Fruit fly (Drosophila melanogaster) whole organism, embryonic: ENCODE results near the gene CG17633.

Experiments
- Atf6 ChIP-seq: fragments of 200-800 bp; sonication (Bioruptor generic); IDR thresholded peaks from 2 replicates; pipeline ENCODE4 v1.3.6; 2022; ENCODE audit warnings: missing biosample characterization, missing genetic modification characterization
- CG11456 ChIP-seq: fragments of 200-800 bp; sonication (Bioruptor generic); IDR thresholded peaks from 3 replicates; pipeline ENCODE4 v1.3.6; 2022; ENCODE audit warnings: missing biosample characterization, missing genetic modification characterization
- CG12299 ChIP-seq: fragments of 200-800 bp; sonication (Bioruptor generic); optimal IDR thresholded peaks from 2 replicates; lab custom pipeline; 2018; ENCODE audit warnings: missing biosample characterization, mild to moderate bottlenecking, missing genetic modification characterization
- CG14014 ChIP-seq: fragments of 200-800 bp; sonication (Bioruptor generic); IDR thresholded peaks from 2 replicates; pipeline ENCODE4 v1.3.6; 2022; ENCODE audit warnings: missing biosample characterization, missing genetic modification characterization
- CG14710 ChIP-seq: fragments of 200-800 bp; sonication (Bioruptor generic); optimal IDR thresholded peaks from 3 replicates; lab custom pipeline; 2019; ENCODE audit warnings: missing biosample characterization, mild to moderate bottlenecking, missing genetic modification characterization, moderate library complexity
- CG15479 ChIP-seq: fragments of 200-800 bp; sonication (Bioruptor generic); optimal IDR thresholded peaks from 3 replicates; lab custom pipeline; 2019; ENCODE audit warnings: missing biosample characterization, mild to moderate bottlenecking, missing genetic modification characterization, moderate library complexity
- CG1603 ChIP-seq: fragments of 200-800 bp; sonication (Bioruptor generic); optimal IDR thresholded peaks from 2 replicates; lab custom pipeline; 2019; ENCODE audit warnings: missing biosample characterization, mild to moderate bottlenecking, missing genetic modification characterization, moderate library complexity
- CG17186 ChIP-seq: fragments of 200-800 bp; sonication (Bioruptor generic); optimal IDR thresholded peaks from 3 replicates; lab custom pipeline; 2017; ENCODE audit warnings: missing biosample characterization, missing genetic modification reagents, missing genetic modification characterization
- CG17385 ChIP-seq: fragments of 200-800 bp; sonication (Bioruptor generic); optimal IDR thresholded peaks from 3 replicates; lab custom pipeline; 2018; ENCODE audit warnings: missing biosample characterization, mild to moderate bottlenecking, missing genetic modification characterization
- CG17612 ChIP-seq: fragments of 200-800 bp; sonication (Bioruptor generic); IDR thresholded peaks from 2 replicates; pipeline ENCODE4 v1.3.6; 2022; ENCODE audit warnings: missing biosample characterization, missing genetic modification characterization
- CG17802 ChIP-seq: fragments of 200-800 bp; sonication (Bioruptor generic); optimal IDR thresholded peaks from 2 replicates; lab custom pipeline; 2018; ENCODE audit warnings: missing biosample characterization, mild to moderate bottlenecking, missing genetic modification characterization, moderate library complexity
- CG18262 ChIP-seq: fragments of 200-800 bp; optimal IDR thresholded peaks from 3 replicates; lab custom pipeline; 2019; ENCODE audit warnings: missing biosample characterization, mild to moderate bottlenecking, missing genetic modification characterization, moderate library complexity
- CG2202 ChIP-seq: fragments of 200-800 bp; sonication (Bioruptor generic); optimal IDR thresholded peaks from 2 replicates; lab custom pipeline; 2018; ENCODE audit warnings: missing biosample characterization, mild to moderate bottlenecking, missing genetic modification characterization
- CG3726 ChIP-seq: fragments of 200-800 bp; sonication (Bioruptor generic); IDR thresholded peaks from 3 replicates; pipeline ENCODE4, ENCODE4 v1.3.6; 2022; ENCODE audit warnings: missing biosample characterization, missing genetic modification characterization
- CG4282 ChIP-seq: fragments of 200-800 bp; sonication (Bioruptor generic); optimal IDR thresholded peaks from 2 replicates; lab custom pipeline; 2016; ENCODE audit warnings: missing biosample characterization, missing genetic modification characterization
- CG4617 ChIP-seq: fragments of 200-800 bp; sonication (Bioruptor generic); optimal IDR thresholded peaks from 3 replicates; lab custom pipeline; 2016; ENCODE audit warnings: missing biosample characterization, missing genetic modification characterization, borderline replicate concordance
- CG6175 ChIP-seq: fragments of 200-800 bp; sonication (Bioruptor generic); IDR thresholded peaks from 3 replicates; pipeline ENCODE4 v1.3.6; 2022; ENCODE audit warnings: missing biosample characterization, missing genetic modification characterization
- CG7271 ChIP-seq: fragments of 200-800 bp; sonication (Bioruptor generic); optimal IDR thresholded peaks from 2 replicates; lab custom pipeline; 2018; ENCODE audit warnings: missing biosample characterization, mild to moderate bottlenecking, missing genetic modification characterization, moderate library complexity
- CG7372 ChIP-seq: fragments of 200-800 bp; sonication (Bioruptor generic); IDR thresholded peaks from 2 replicates; pipeline ENCODE4 v1.3.6; 2022; ENCODE audit warnings: missing biosample characterization, missing genetic modification characterization
- CG7987 ChIP-seq: fragments of 200-800 bp; sonication (Bioruptor generic); optimal IDR thresholded peaks from 2 replicates; lab custom pipeline; 2018; ENCODE audit warnings: missing biosample characterization, mild to moderate bottlenecking, missing genetic modification characterization, moderate library complexity
- D ChIP-seq, 2 experiments: fragments of 200-800 bp in 1 of 2; fragments of >200 bp in 1 of 2; sonication (Bioruptor generic) in 1 of 2; optimal IDR thresholded peaks; 2 replicates in 1 of 2; 3 replicates in 1 of 2; lab custom pipeline; 2017; ENCODE audit warnings: mild to moderate bottlenecking in 1 of 2, missing biosample characterization in 1 of 2, missing genetic modification characterization in 1 of 2, missing genetic modification reagents in 1 of 2
- Elba2 ChIP-seq: fragments of 200-800 bp; sonication (Bioruptor generic); optimal IDR thresholded peaks from 3 replicates; lab custom pipeline; 2016; ENCODE audit warnings: missing biosample characterization, missing genetic modification characterization
- Hr39 ChIP-seq: fragments of >200 bp; optimal IDR thresholded peaks from 2 replicates; lab custom pipeline; 2017
- Lim3 ChIP-seq: fragments of 200-800 bp; sonication (Bioruptor generic); IDR thresholded peaks from 2 replicates; pipeline ENCODE4 v1.3.6; 2022; ENCODE audit warnings: missing biosample characterization, missing genetic modification characterization
- Lpt ChIP-seq: fragments of >200 bp; optimal IDR thresholded peaks from 2 replicates; lab custom pipeline; 2018; ENCODE audit warnings: missing biosample characterization, missing genetic modification characterization
- NC2β ChIP-seq: fragments of 200-800 bp; sonication (Bioruptor generic); optimal IDR thresholded peaks from 2 replicates; lab custom pipeline; 2016; ENCODE audit warnings: missing biosample characterization, missing genetic modification characterization
- NfI ChIP-seq: fragments of 200-800 bp; sonication (Bioruptor generic); optimal IDR thresholded peaks from 3 replicates; lab custom pipeline; 2018; ENCODE audit warnings: missing biosample characterization, mild to moderate bottlenecking, missing genetic modification characterization, moderate library complexity
- Oaz ChIP-seq: fragments of 200-800 bp; sonication (Bioruptor generic); IDR thresholded peaks from 2 replicates; pipeline ENCODE4 v1.3.6; 2022; ENCODE audit warnings: missing biosample characterization, missing genetic modification characterization
- Opbp ChIP-seq: fragments of 200-800 bp; sonication (Bioruptor generic); IDR thresholded peaks from 3 replicates; pipeline ENCODE4 v1.3.6; 2022; ENCODE audit warnings: missing biosample characterization, missing genetic modification characterization; ENCODE audit not compliant: partially characterized antibody
- Optix ChIP-seq: fragments of 200-800 bp; sonication (Bioruptor generic); IDR thresholded peaks from 3 replicates; pipeline ENCODE4 v1.3.6; 2022; ENCODE audit warnings: missing biosample characterization, missing genetic modification characterization
- abd-A ChIP-seq: fragments of 200-800 bp; sonication (Bioruptor generic); optimal IDR thresholded peaks from 3 replicates; lab custom pipeline; 2019; ENCODE audit warnings: missing biosample characterization, mild to moderate bottlenecking, missing genetic modification characterization, moderate library complexity
- ara ChIP-seq: fragments of 200-800 bp; sonication (Bioruptor generic); IDR thresholded peaks from 2 replicates; pipeline ENCODE4 v1.3.6; 2022; ENCODE audit warnings: missing biosample characterization, missing genetic modification characterization
- az2 ChIP-seq: fragments of 200-800 bp; sonication (Bioruptor generic); optimal IDR thresholded peaks from 3 replicates; lab custom pipeline; 2016; ENCODE audit warnings: missing biosample characterization, missing genetic modification characterization
- bcd ChIP-seq: fragments of 200-800 bp; sonication (Bioruptor generic); optimal IDR thresholded peaks from 2 replicates; lab custom pipeline; 2017; ENCODE audit warnings: missing biosample characterization, mild to moderate bottlenecking, missing genetic modification characterization
- cas ChIP-seq: fragments of 200-800 bp; sonication (Bioruptor generic); IDR thresholded peaks from 2 replicates; pipeline ENCODE4 v1.3.6; 2022; ENCODE audit warnings: missing biosample characterization, missing genetic modification characterization
- ci ChIP-seq: fragments of 200-800 bp; sonication (Bioruptor generic); IDR thresholded peaks from 3 replicates; pipeline ENCODE4 v1.3.6; 2022; ENCODE audit warnings: missing biosample characterization, missing genetic modification characterization
- eyg ChIP-seq: fragments of 200-800 bp; sonication (Bioruptor generic); optimal IDR thresholded peaks from 3 replicates; lab custom pipeline; 2016; ENCODE audit warnings: missing biosample characterization, missing genetic modification characterization
- fd96Cb ChIP-seq: fragments of 200-800 bp; sonication (Bioruptor generic); optimal IDR thresholded peaks from 2 replicates; lab custom pipeline; 2018; ENCODE audit warnings: missing biosample characterization, mild to moderate bottlenecking, missing genetic modification characterization, moderate library complexity
- gem ChIP-seq: fragments of 200-800 bp; sonication (Bioruptor generic); optimal IDR thresholded peaks from 2 replicates; lab custom pipeline; 2019; ENCODE audit warnings: missing biosample characterization, mild to moderate bottlenecking, missing genetic modification characterization, moderate library complexity
- grn ChIP-seq: fragments of 200-800 bp; sonication (Bioruptor generic); optimal IDR thresholded peaks from 3 replicates; lab custom pipeline; 2017; ENCODE audit warnings: missing biosample characterization, missing genetic modification characterization
- ind ChIP-seq: fragments of 200-800 bp; sonication (Bioruptor generic); optimal IDR thresholded peaks from 3 replicates; lab custom pipeline; 2016; ENCODE audit warnings: missing biosample characterization, missing genetic modification characterization
- mam ChIP-seq: fragments of 200-800 bp; sonication (Bioruptor generic); optimal IDR thresholded peaks from 3 replicates; lab custom pipeline; 2016; ENCODE audit warnings: missing biosample characterization, missing genetic modification characterization
- nerfin-1 ChIP-seq: fragments of 200-800 bp; sonication (Bioruptor generic); optimal IDR thresholded peaks from 3 replicates; lab custom pipeline; 2019; ENCODE audit warnings: missing biosample characterization, mild to moderate bottlenecking, missing genetic modification characterization, moderate library complexity
- org-1 ChIP-seq: fragments of 200-800 bp; sonication (Bioruptor generic); optimal IDR thresholded peaks from 2 replicates; lab custom pipeline; 2017; ENCODE audit warnings: missing biosample characterization, missing genetic modification characterization
- otp ChIP-seq: fragments of 200-800 bp; sonication (Bioruptor generic); IDR thresholded peaks from 3 replicates; pipeline ENCODE4, ENCODE4 v1.3.6; 2022; ENCODE audit warnings: missing biosample characterization, missing genetic modification characterization
- pfk ChIP-seq: fragments of 200-800 bp; sonication (Bioruptor generic); optimal IDR thresholded peaks from 2 replicates; lab custom pipeline; 2018; ENCODE audit warnings: missing biosample characterization, mild to moderate bottlenecking, missing genetic modification characterization, moderate library complexity
- sens-2 ChIP-seq: fragments of 200-800 bp; sonication (Bioruptor generic); IDR thresholded peaks from 2 replicates; pipeline ENCODE4 v1.3.6; 2022; ENCODE audit warnings: missing biosample characterization, missing genetic modification characterization
- sob ChIP-seq: fragments of 200-800 bp; sonication (Bioruptor generic); IDR thresholded peaks from 2 replicates; pipeline ENCODE4 v1.3.6; 2022; ENCODE audit warnings: missing biosample characterization, missing genetic modification characterization
- sqz ChIP-seq: fragments of 200-800 bp; sonication (Bioruptor generic); optimal IDR thresholded peaks from 3 replicates; lab custom pipeline; 2018; ENCODE audit warnings: missing biosample characterization, mild to moderate bottlenecking, missing genetic modification characterization
- ttk ChIP-seq: fragments of 200-800 bp; sonication (Bioruptor generic); IDR thresholded peaks from 2 replicates; pipeline ENCODE4 v2.1.2; 2022; ENCODE audit warnings: missing biosample characterization, missing genetic modification characterization
- zen2 ChIP-seq: fragments of 200-800 bp; sonication (Bioruptor generic); IDR thresholded peaks from 3 replicates; pipeline ENCODE4 v1.3.6; 2022; ENCODE audit warnings: missing biosample characterization, missing genetic modification characterization; ENCODE audit not compliant: partially characterized antibody

Gene CG17633

DNA sequence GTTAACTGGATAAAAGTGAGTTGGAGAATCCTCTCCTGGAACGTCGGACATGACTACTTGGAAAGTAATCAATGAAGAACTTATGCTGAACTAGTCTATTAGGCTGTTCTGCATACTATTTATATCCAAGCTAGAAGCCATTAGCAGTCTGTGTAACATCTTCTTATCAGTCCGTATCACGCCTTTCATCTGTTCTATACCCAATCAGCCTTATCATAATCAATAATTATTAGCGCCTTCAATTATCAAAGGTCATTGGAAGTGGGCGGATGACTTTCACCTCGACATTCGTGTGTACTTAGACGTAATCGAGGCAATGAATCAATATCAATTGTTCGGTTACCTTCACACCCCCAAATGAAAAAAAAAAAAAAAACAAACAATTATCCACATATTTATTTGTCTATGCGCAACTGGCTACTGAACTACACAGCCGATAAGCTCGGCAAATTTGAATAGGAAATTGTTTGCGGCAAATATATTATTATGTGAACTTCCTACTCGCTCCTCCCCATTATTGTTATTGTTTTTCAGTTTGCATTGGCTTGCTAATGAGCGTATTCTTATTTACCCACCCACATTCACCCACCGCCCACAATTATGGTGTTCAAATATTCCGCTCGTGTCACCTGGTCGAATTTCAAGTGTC, 6.2 kb downstream of the CG17633 start, which contains the start of the genes ppk11 and ppk16 (continued):
- TF ChIP-seq CG17186 (GFP tag; lab: Kevin White, UChicago) (no peak), ci (GFP tag; lab: Robert Waterston, UW) (0 out of 3 replicates have a peak, but pooled peaks have one; percentile 33), fd96Cb (tag; lab: Kevin White, UChicago) (peak; percentile 15), CG12299 (no peak), nerfin-1 (no peak), Opbp (no peak), NfI (GFP tag; lab: Kevin White, UChicago) (no peak), eyg (GFP tag; lab: Kevin White, UChicago) (no peak), bcd (GFP tag; lab: Kevin White, UChicago) (peak; percentile 10), CG17612 (GFP tag; lab: Robert Waterston, UW) (no peak), CG15479 (no peak), Optix (GFP tag; lab: Robert Waterston, UW) (no peak), CG17385 (GFP tag; lab: Kevin White, UChicago) (no peak), sqz (GFP tag; lab: Kevin White, UChicago) (no peak), CG11456 (no peak), Lim3 (GFP tag; lab: Robert Waterston, UW) (no peak), abd-A (tag; lab: Kevin White, UChicago) (no peak), CG7271 (no peak), Oaz (GFP tag; lab: Robert Waterston, UW) (no peak), ind (GFP tag; lab: Kevin White, UChicago) (no peak), grn (GFP tag; lab: Kevin White, UChicago) (no peak), ttk (GFP tag; lab: Robert Waterston, UW) (no peak), otp (peak; percentile 50; the same call in 1 of the 3 replicates), CG3726 (GFP tag; lab: Robert Waterston, UW) (no peak), sob (GFP tag; lab: Robert Waterston, UW) (no peak), CG1603 (tag; lab: Kevin White, UChicago) (no peak), Lpt (GFP tag; lab: Kevin White, UChicago) (no peak), cas (GFP tag; lab: Robert Waterston, UW) (no peak), sens-2 (GFP tag; lab: Robert Waterston, UW) (no peak), NC2β (GFP tag; lab: Kevin White, UChicago) (peak; percentile 13), ara (0 out of 2 replicates have a peak, but pooled peaks have one; percentile 39), gem (tag; lab: Kevin White, UChicago) (no peak), CG7372 (GFP tag; lab: Robert Waterston, UW) (no peak), CG14014 (GFP tag; lab: Robert Waterston, UW) (peak; percentile 22; the same call in 1 of the 2 replicates), CG18262 (no peak), CG2202 (peak; percentile 12), Hr39 (lab: Kevin White, UChicago) (no peak), CG4617 (GFP tag; lab: Kevin White, UChicago) (no peak), Atf6 (GFP tag; lab: Robert Waterston, UW) (no peak; the same call in 1 of the 2 replicates), Elba2 (GFP tag; lab: Kevin White, UChicago) (no peak), mam (GFP tag; lab: Kevin White, UChicago) (no peak), CG7987 (GFP tag; lab: Kevin White, UChicago) (peak; percentile 41), CG17802 (tag; lab: Kevin White, UChicago) (no peak), D (optimal IDR thresholded peaks at IDR 0.05; lab: Kevin White, UChicago) (no peak), D (GFP tag; optimal IDR thresholded peaks at IDR 0.05; lab: Kevin White, UChicago) (no peak), CG4282 (GFP tag; lab: Kevin White, UChicago) (no peak), az2 (GFP tag; lab: Kevin White, UChicago) (no peak), pfk (no peak), zen2 (no peak), org-1 (GFP tag; lab: Kevin White, UChicago) (peak; percentile 23), CG6175 (GFP tag; lab: Robert Waterston, UW) (no peak), CG14710 (tag; lab: Kevin White, UChicago) (no peak)
